Worm (Caenorhabditis elegans) whole organism, L1 larva: ENCODE data around the gene K12B6.4.

Experiments
- F16B12.6 ChIP-seq: fragments of 150-350 bp; optimal IDR thresholded peaks from 2 replicates; lab custom pipeline; 2014; ENCODE audit warnings: missing biosample characterization, missing genetic modification characterization
- blmp-1 ChIP-seq: fragments of 150-350 bp; optimal IDR thresholded peaks from 2 replicates; lab custom pipeline; 2014; ENCODE audit warnings: missing biosample characterization, missing genetic modification characterization
- elt-2 ChIP-seq: sonication (generic microtip); optimal IDR thresholded peaks from 2 replicates; lab custom pipeline; 2016; ENCODE audit warnings: missing genetic modification characterization, mild to moderate bottlenecking, inconsistent platforms, missing compliant biosample characterization, missing genetic modification reagents
- fos-1 ChIP-seq: fragments of 150-350 bp; optimal IDR thresholded peaks from 2 replicates; lab custom pipeline; 2014; ENCODE audit warnings: missing biosample characterization, missing genetic modification characterization
- grh-1 ChIP-seq: fragments of 200-800 bp; sonication (Bioruptor generic); IDR thresholded peaks from 2 replicates; pipeline ENCODE4 v1.3.6; 2022; ENCODE audit warnings: missing genetic modification reagents, missing genetic modification characterization, missing compliant biosample characterization
- lin-14 ChIP-seq: fragments of 200-800 bp; sonication (Bioruptor generic); optimal IDR thresholded peaks from 2 replicates; lab custom pipeline; 2018; ENCODE audit warnings: mild to moderate bottlenecking, missing genetic modification characterization, moderate library complexity, missing compliant biosample characterization
- lin-39 ChIP-seq: fragments of 150-350 bp; optimal IDR thresholded peaks from 2 replicates; lab custom pipeline; 2014; ENCODE audit warnings: missing biosample characterization, missing genetic modification reagents, missing genetic modification characterization
- mdl-1 ChIP-seq, 2 experiments: fragments of 150-350 bp; optimal IDR thresholded peaks; 2 replicates each; lab custom pipeline; 2014 to 2017; ENCODE audit warnings: missing biosample characterization in 2 of 2, missing genetic modification characterization in 2 of 2, inconsistent platforms in 1 of 2
- rnt-1 ChIP-seq: sonication (generic microtip); optimal IDR thresholded peaks from 2 replicates; lab custom pipeline; 2016; ENCODE audit warnings: mild to moderate bottlenecking, missing genetic modification characterization, moderate library complexity, missing compliant biosample characterization
- sptf-1 ChIP-seq: fragments of 150-350 bp; optimal IDR thresholded peaks from 2 replicates; lab custom pipeline; 2014; ENCODE audit warnings: missing biosample characterization, missing genetic modification characterization

DNA sequence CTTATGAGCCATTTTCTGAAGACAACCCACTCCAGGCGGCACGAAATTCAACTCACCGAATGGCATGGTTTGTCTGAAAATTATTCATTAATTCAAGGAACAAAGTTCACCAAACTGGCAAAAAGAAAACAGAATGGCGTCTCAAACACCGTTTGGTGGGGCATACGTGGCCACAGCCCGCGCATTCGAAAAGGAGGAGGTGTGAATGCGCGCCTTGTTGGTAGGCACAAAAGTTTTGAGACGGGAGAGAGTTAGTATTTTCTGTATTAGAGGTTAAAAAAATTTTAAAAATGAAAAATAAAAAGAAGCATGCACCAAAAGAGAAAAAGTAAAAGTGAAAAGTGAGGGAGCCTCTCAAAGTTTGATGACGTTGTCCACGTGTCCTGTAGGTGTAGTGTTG is 30.9 kb upstream of the K12B6.4 start:
- TF ChIP-seq elt-2 (tag; lab: Kevin White, UChicago), result no peak
- no peak for TF ChIP-seq lin-39 (tag; lab: Kevin White, UChicago)
- no peak for TF ChIP-seq grh-1
- no peak for TF ChIP-seq mdl-1 (tag; optimal IDR thresholded peaks at IDR 0.05; lab: Kevin White, UChicago)
- no peak for TF ChIP-seq blmp-1
- no peak for TF ChIP-seq sptf-1 (tag; lab: Kevin White, UChicago)
- no peak for TF ChIP-seq fos-1 (tag; lab: Kevin White, UChicago)
- TF ChIP-seq rnt-1 (tag; lab: Kevin White, UChicago), result no peak
- TF ChIP-seq F16B12.6 (tag; lab: Kevin White, UChicago), result no peak
- TF ChIP-seq lin-14 (GFP tag; lab: Kevin White, UChicago), result no peak
